Worm (Caenorhabditis elegans) whole organism, mixed stage, embryonic: ENCODE data around the gene irld-51.

Source experiments
- M03D4.4 ChIP-seq: sonication (generic microtip); optimal IDR thresholded peaks from 2 replicates; lab custom pipeline; 2017; ENCODE audit warnings: mild to moderate bottlenecking, missing genetic modification characterization, missing compliant biosample characterization
- bed-3 ChIP-seq: fragments of 200-800 bp; sonication (Bioruptor generic); optimal IDR thresholded peaks from 3 replicates; lab custom pipeline; 2018; ENCODE audit warnings: mild to moderate bottlenecking, missing genetic modification characterization, moderate library complexity, missing compliant biosample characterization
- blmp-1 ChIP-seq: fragments of 150-350 bp; optimal IDR thresholded peaks from 2 replicates; lab custom pipeline; 2014; ENCODE audit warnings: missing biosample characterization, missing genetic modification characterization
- ceh-39 ChIP-seq: fragments of 150-350 bp; optimal IDR thresholded peaks from 2 replicates; lab custom pipeline; 2014; ENCODE audit warnings: missing biosample characterization, missing genetic modification characterization
- ceh-43 ChIP-seq: fragments of 200-800 bp; sonication (Bioruptor generic); optimal IDR thresholded peaks from 2 replicates; lab custom pipeline; 2018; ENCODE audit warnings: mild to moderate bottlenecking, missing genetic modification characterization, moderate library complexity, missing compliant biosample characterization
- ceh-83 ChIP-seq: fragments of 200-800 bp; sonication (Bioruptor generic); optimal IDR thresholded peaks from 2 replicates; lab custom pipeline; 2018; ENCODE audit warnings: mild to moderate bottlenecking, missing genetic modification characterization, missing compliant biosample characterization
- ces-1 ChIP-seq: fragments of 150-350 bp; optimal IDR thresholded peaks from 2 replicates; lab custom pipeline; 2014; ENCODE audit warnings: missing biosample characterization, missing genetic modification reagents, missing genetic modification characterization
- cnd-1 ChIP-seq: fragments of 200-800 bp; sonication (Bioruptor generic); optimal IDR thresholded peaks from 2 replicates; lab custom pipeline; 2018; ENCODE audit warnings: mild to moderate bottlenecking, missing genetic modification characterization, missing compliant biosample characterization
- drap-1 ChIP-seq: fragments of 200-800 bp; sonication (Bioruptor generic); optimal IDR thresholded peaks from 3 replicates; lab custom pipeline; 2018; ENCODE audit warnings: mild to moderate bottlenecking, missing genetic modification characterization, missing compliant biosample characterization
- elt-1 ChIP-seq: sonication (generic microtip); optimal IDR thresholded peaks from 2 replicates; lab custom pipeline; 2017; ENCODE audit warnings: missing genetic modification characterization, mild to moderate bottlenecking, missing compliant biosample characterization, antibody characterized with exemption, moderate library complexity, borderline replicate concordance; ENCODE audit not compliant: insufficient read depth
- elt-3 ChIP-seq: fragments of 150-350 bp; optimal IDR thresholded peaks from 2 replicates; lab custom pipeline; 2014; ENCODE audit warnings: missing biosample characterization, missing genetic modification characterization
- flh-1 ChIP-seq: fragments of 200-800 bp; sonication (Bioruptor generic); optimal IDR thresholded peaks from 2 replicates; lab custom pipeline; 2018; ENCODE audit warnings: mild to moderate bottlenecking, missing genetic modification characterization, moderate library complexity, missing compliant biosample characterization
- ham-2 ChIP-seq: fragments of 200-800 bp; sonication (Bioruptor generic); optimal IDR thresholded peaks from 2 replicates; lab custom pipeline; 2018; ENCODE audit warnings: mild to moderate bottlenecking, missing genetic modification characterization, missing compliant biosample characterization
- hlh-1 ChIP-seq: fragments of 150-350 bp; optimal IDR thresholded peaks from 2 replicates; lab custom pipeline; 2014; ENCODE audit warnings: missing biosample characterization, missing genetic modification reagents, missing genetic modification characterization
- lin-13 ChIP-seq: fragments of 150-350 bp; optimal IDR thresholded peaks from 2 replicates; lab custom pipeline; 2014; ENCODE audit warnings: missing biosample characterization, missing genetic modification characterization
- lin-32 ChIP-seq: fragments of 200-800 bp; sonication (Bioruptor generic); optimal IDR thresholded peaks from 2 replicates; lab custom pipeline; 2018; ENCODE audit warnings: mild to moderate bottlenecking, missing genetic modification characterization, missing compliant biosample characterization
- lsy-2 ChIP-seq: fragments of 150-350 bp; optimal IDR thresholded peaks from 2 replicates; lab custom pipeline; 2014; ENCODE audit warnings: missing biosample characterization, missing genetic modification characterization
- mab-5 ChIP-seq: fragments of 150-350 bp; optimal IDR thresholded peaks from 2 replicates; lab custom pipeline; 2014; ENCODE audit warnings: missing biosample characterization, missing genetic modification characterization
- mep-1 ChIP-seq: fragments of 150-350 bp; optimal IDR thresholded peaks from 2 replicates; lab custom pipeline; 2017; ENCODE audit warnings: missing biosample characterization, missing genetic modification reagents, missing genetic modification characterization, inconsistent platforms
- mls-2 ChIP-seq: sonication (generic microtip); optimal IDR thresholded peaks from 2 replicates; lab custom pipeline; 2016; ENCODE audit warnings: mild to moderate bottlenecking, missing genetic modification characterization, moderate library complexity, missing compliant biosample characterization
- nhr-12 ChIP-seq: fragments of 150-350 bp; optimal IDR thresholded peaks from 2 replicates; lab custom pipeline; 2014; ENCODE audit warnings: missing biosample characterization, missing genetic modification characterization
- nhr-2 ChIP-seq: fragments of 150-350 bp; optimal IDR thresholded peaks from 2 replicates; lab custom pipeline; 2014; ENCODE audit warnings: missing biosample characterization, missing genetic modification characterization
- nhr-237 ChIP-seq: fragments of 150-350 bp; optimal IDR thresholded peaks from 2 replicates; lab custom pipeline; 2014; ENCODE audit warnings: missing biosample characterization, missing genetic modification characterization
- nhr-28 ChIP-seq: fragments of 150-350 bp; optimal IDR thresholded peaks from 2 replicates; lab custom pipeline; 2014; ENCODE audit warnings: missing biosample characterization, missing genetic modification characterization
- nhr-76 ChIP-seq: sonication (generic microtip); optimal IDR thresholded peaks from 2 replicates; lab custom pipeline; 2017; ENCODE audit warnings: missing biosample characterization, missing genetic modification characterization
- pha-4 ChIP-seq: fragments of 150-350 bp; optimal IDR thresholded peaks from 2 replicates; lab custom pipeline; 2018; ENCODE audit warnings: missing biosample characterization, missing genetic modification reagents, missing genetic modification characterization
- sem-2 ChIP-seq: fragments of 200-800 bp; sonication (Bioruptor generic); optimal IDR thresholded peaks from 2 replicates; lab custom pipeline; 2018; ENCODE audit warnings: mild to moderate bottlenecking, missing genetic modification characterization, missing compliant biosample characterization
- snpc-4 ChIP-seq: fragments of 150-350 bp; optimal IDR thresholded peaks from 2 replicates; lab custom pipeline; 2014; ENCODE audit warnings: missing biosample characterization, missing genetic modification characterization
- sptf-1 ChIP-seq: sonication (generic microtip); optimal IDR thresholded peaks from 2 replicates; lab custom pipeline; 2017; ENCODE audit warnings: mild to moderate bottlenecking, missing genetic modification characterization, moderate library complexity, missing compliant biosample characterization
- tbx-8 ChIP-seq: fragments of 200-800 bp; sonication (Bioruptor generic); optimal IDR thresholded peaks from 2 replicates; lab custom pipeline; 2018; ENCODE audit warnings: mild to moderate bottlenecking, missing genetic modification characterization, moderate library complexity, missing compliant biosample characterization
- unc-120 ChIP-seq: sonication (generic microtip); optimal IDR thresholded peaks from 2 replicates; lab custom pipeline; 2017; ENCODE audit warnings: missing genetic modification characterization, missing compliant biosample characterization; ENCODE audit not compliant: poor library complexity, severe bottlenecking
- unc-39 ChIP-seq: fragments of 150-350 bp; optimal IDR thresholded peaks from 2 replicates; lab custom pipeline; 2014; ENCODE audit warnings: missing biosample characterization, missing genetic modification characterization
- unc-62 ChIP-seq: fragments of 150-350 bp; optimal IDR thresholded peaks from 2 replicates; lab custom pipeline; 2014; ENCODE audit warnings: missing biosample characterization, missing genetic modification reagents, missing genetic modification characterization
- zip-8 ChIP-seq: fragments of 150-350 bp; optimal IDR thresholded peaks from 2 replicates; lab custom pipeline; 2014; ENCODE audit warnings: missing biosample characterization, missing genetic modification characterization
- ztf-11 ChIP-seq: fragments of 150-350 bp; optimal IDR thresholded peaks from 2 replicates; lab custom pipeline; 2014; ENCODE audit warnings: missing biosample characterization, missing genetic modification characterization

Gene irld-51

ce11 chrII:2994590-2995392, 42.3 kb upstream of the irld-51 start:
- peak; percentile 62 for TF ChIP-seq nhr-2 (tag; lab: Kevin White, UChicago)
- TF ChIP-seq ceh-39 (tag; lab: Kevin White, UChicago): peak; percentile 2
- TF ChIP-seq unc-39 (tag; lab: Kevin White, UChicago): peak; percentile 42
- TF ChIP-seq bed-3: no peak
- no peak for TF ChIP-seq sem-2 (GFP tag; lab: Kevin White, UChicago)
- TF ChIP-seq sptf-1: no peak
- no peak for TF ChIP-seq nhr-12 (tag; lab: Kevin White, UChicago)
- no peak for TF ChIP-seq elt-3 (tag; lab: Kevin White, UChicago)
- no peak for TF ChIP-seq M03D4.4 (tag; lab: Kevin White, UChicago)
- TF ChIP-seq ceh-43: no peak
- TF ChIP-seq mep-1: no peak
- TF ChIP-seq drap-1 (GFP tag; lab: Kevin White, UChicago): no peak
- no peak for TF ChIP-seq pha-4 (tag; lab: Kevin White, UChicago)
- TF ChIP-seq cnd-1: peak; percentile 68
- TF ChIP-seq elt-1 (tag; lab: Kevin White, UChicago): no peak
- peak; percentile 23 for TF ChIP-seq lin-32
- TF ChIP-seq lsy-2 (tag; lab: Kevin White, UChicago): no peak
- TF ChIP-seq flh-1 (GFP tag; lab: Kevin White, UChicago): no peak
- no peak for TF ChIP-seq nhr-237 (tag; lab: Kevin White, UChicago)
- no peak for TF ChIP-seq nhr-76 (tag; lab: Kevin White, UChicago)
- TF ChIP-seq ztf-11 (tag; lab: Kevin White, UChicago): no peak
- no peak for TF ChIP-seq mls-2
- TF ChIP-seq snpc-4 (tag; lab: Kevin White, UChicago): no peak
- peak; percentile 94 for TF ChIP-seq unc-62 (GFP tag; lab: Kevin White, UChicago)
- TF ChIP-seq ceh-83 (GFP tag; lab: Kevin White, UChicago): no peak
- no peak for TF ChIP-seq nhr-28
- peak; percentile 98 for TF ChIP-seq mab-5 (tag; lab: Kevin White, UChicago)
- TF ChIP-seq tbx-8 (GFP tag; lab: Kevin White, UChicago): no peak
- no peak for TF ChIP-seq zip-8 (tag; lab: Kevin White, UChicago)
- peak; percentile 99 for TF ChIP-seq hlh-1
- peak; percentile 23 for TF ChIP-seq ces-1
- TF ChIP-seq ham-2: no peak
- peak; percentile 19 for TF ChIP-seq unc-120 (tag; lab: Kevin White, UChicago)
- no peak for TF ChIP-seq blmp-1
- no peak for TF ChIP-seq lin-13 (tag; lab: Kevin White, UChicago)

ce11 chrII:2992300-2992699, 39.8 kb upstream of the irld-51 start:
- TF ChIP-seq nhr-28 (no peak), ceh-83 (GFP tag; lab: Kevin White, UChicago) (no peak), sem-2 (GFP tag; lab: Kevin White, UChicago) (no peak), bed-3 (no peak), sptf-1 (no peak), nhr-237 (tag; lab: Kevin White, UChicago) (no peak), nhr-2 (tag; lab: Kevin White, UChicago) (no peak), lsy-2 (tag; lab: Kevin White, UChicago) (no peak), elt-1 (tag; lab: Kevin White, UChicago) (no peak), flh-1 (GFP tag; lab: Kevin White, UChicago) (no peak), ceh-39 (tag; lab: Kevin White, UChicago) (no peak)

ce11 chrII:2991555-2992083, 39.1 kb upstream of the irld-51 start, which contains the start of gene K08A2.2:
K08A2.2 (plus strand) TSS chrII:2991605.
- no peak for TF ChIP-seq bed-3
- no peak for TF ChIP-seq ham-2
